Fruit fly (Drosophila melanogaster) whole organism, embryonic: ENCODE results near the gene CG14669.

Experiments
- Atf6 ChIP-seq: fragments of 200-800 bp; sonication (Bioruptor generic); IDR thresholded peaks from 2 replicates; pipeline ENCODE4 v1.3.6; 2022; ENCODE audit warnings: missing biosample characterization, missing genetic modification characterization
- BtbVII ChIP-seq: fragments of 200-800 bp; sonication (Bioruptor generic); optimal IDR thresholded peaks from 3 replicates; lab custom pipeline; 2017; ENCODE audit warnings: missing biosample characterization, mild to moderate bottlenecking, missing genetic modification characterization
- CG10147 ChIP-seq: fragments of 200-800 bp; sonication (Bioruptor generic); optimal IDR thresholded peaks from 2 replicates; lab custom pipeline; 2019; ENCODE audit warnings: missing biosample characterization, mild to moderate bottlenecking, missing genetic modification characterization, moderate library complexity
- CG11560 ChIP-seq: fragments of 200-800 bp; sonication (Bioruptor generic); IDR thresholded peaks from 3 replicates; pipeline ENCODE4 v1.3.6; 2022; ENCODE audit warnings: missing biosample characterization, missing genetic modification characterization
- CG11696 ChIP-seq: fragments of 200-800 bp; sonication (Bioruptor generic); IDR thresholded peaks from 2 replicates; pipeline ENCODE4 v1.3.6; 2022; ENCODE audit warnings: missing biosample characterization, missing genetic modification characterization
- CG11723 ChIP-seq: fragments of 200-800 bp; sonication (Bioruptor generic); optimal IDR thresholded peaks from 2 replicates; lab custom pipeline; 2017; ENCODE audit warnings: missing biosample characterization, mild to moderate bottlenecking, missing genetic modification characterization
- CG12104 ChIP-seq: fragments of 200-800 bp; sonication (Bioruptor generic); optimal IDR thresholded peaks from 3 replicates; lab custom pipeline; 2016; ENCODE audit warnings: missing biosample characterization, missing genetic modification characterization
- CG15011 ChIP-seq: fragments of 200-800 bp; sonication (Bioruptor generic); optimal IDR thresholded peaks from 3 replicates; lab custom pipeline; 2018; ENCODE audit warnings: missing biosample characterization, mild to moderate bottlenecking, missing genetic modification characterization
- CG17568 ChIP-seq: fragments of 200-800 bp; sonication (Bioruptor generic); optimal IDR thresholded peaks from 2 replicates; lab custom pipeline; 2018; ENCODE audit warnings: missing biosample characterization, mild to moderate bottlenecking, missing genetic modification characterization, moderate library complexity
- CG18764 ChIP-seq: fragments of 200-800 bp; sonication (Bioruptor generic); optimal IDR thresholded peaks from 3 replicates; lab custom pipeline; 2016; ENCODE audit warnings: missing biosample characterization, missing genetic modification characterization
- CG2120 ChIP-seq: fragments of 200-800 bp; sonication (Bioruptor generic); optimal IDR thresholded peaks from 3 replicates; lab custom pipeline; 2016; ENCODE audit warnings: missing biosample characterization, missing genetic modification characterization
- CG31224 ChIP-seq: fragments of 200-800 bp; sonication (Bioruptor generic); IDR thresholded peaks from 2 replicates; pipeline ENCODE4 v1.3.6; 2022; ENCODE audit warnings: missing biosample characterization, missing genetic modification characterization
- CG3281 ChIP-seq: fragments of 200-800 bp; sonication (Bioruptor generic); optimal IDR thresholded peaks from 3 replicates; lab custom pipeline; 2017; ENCODE audit warnings: missing biosample characterization, mild to moderate bottlenecking, missing genetic modification characterization
- CG4360 ChIP-seq: fragments of 200-800 bp; sonication (Bioruptor generic); IDR thresholded peaks from 2 replicates; pipeline ENCODE4 v1.3.6; 2022; ENCODE audit warnings: missing biosample characterization, missing genetic modification characterization
- CG4730 ChIP-seq: fragments of 200-800 bp; sonication (Bioruptor generic); IDR thresholded peaks from 2 replicates; pipeline ENCODE4 v1.3.6; 2022; ENCODE audit warnings: missing biosample characterization, missing genetic modification characterization
- CG6654 ChIP-seq: fragments of 200-800 bp; sonication (Bioruptor generic); optimal IDR thresholded peaks from 2 replicates; lab custom pipeline; 2017; ENCODE audit warnings: missing biosample characterization, mild to moderate bottlenecking, missing genetic modification characterization
- CG6765 ChIP-seq: fragments of 200-800 bp; sonication (Bioruptor generic); optimal IDR thresholded peaks from 3 replicates; lab custom pipeline; 2017; ENCODE audit warnings: missing biosample characterization, mild to moderate bottlenecking, missing genetic modification characterization
- CG7987 ChIP-seq: fragments of 200-800 bp; sonication (Bioruptor generic); optimal IDR thresholded peaks from 2 replicates; lab custom pipeline; 2018; ENCODE audit warnings: missing biosample characterization, mild to moderate bottlenecking, missing genetic modification characterization, moderate library complexity
- CG9932 ChIP-seq: fragments of 200-800 bp; sonication (Bioruptor generic); IDR thresholded peaks from 2 replicates; pipeline ENCODE4 v1.3.6; 2022; ENCODE audit warnings: missing biosample characterization, missing genetic modification characterization
- Dbx ChIP-seq: fragments of 200-800 bp; sonication (Bioruptor generic); IDR thresholded peaks from 3 replicates; pipeline ENCODE4 v1.3.6; 2022; ENCODE audit warnings: missing biosample characterization, missing genetic modification characterization
- E2f1 ChIP-seq: fragments of 200-800 bp; sonication (Bioruptor generic); IDR thresholded peaks from 2 replicates; pipeline ENCODE4 v1.3.6; 2022; ENCODE audit warnings: missing biosample characterization, missing genetic modification characterization
- E2f2 ChIP-seq: fragments of 200-800 bp; sonication (Bioruptor generic); IDR thresholded peaks from 2 replicates; pipeline ENCODE4 v1.3.6; 2022; ENCODE audit warnings: missing biosample characterization, missing genetic modification characterization
- Hr78 ChIP-seq, 2 experiments: fragments of 200-800 bp in 1 of 2; fragments of >200 bp in 1 of 2; sonication (Bioruptor generic) in 1 of 2; optimal IDR thresholded peaks; 2 replicates each; lab custom pipeline; 2017 to 2019; ENCODE audit warnings: missing biosample characterization in 2 of 2, missing genetic modification characterization in 2 of 2, mild to moderate bottlenecking in 1 of 2, moderate library complexity in 1 of 2
- Jarid2 ChIP-seq: fragments of 200-800 bp; sonication (Bioruptor generic); optimal IDR thresholded peaks from 3 replicates; lab custom pipeline; 2017; ENCODE audit warnings: mild to moderate bottlenecking, missing biosample characterization, missing genetic modification reagents, missing genetic modification characterization
- MBD-R2 ChIP-seq: fragments of 200-800 bp; sonication (Bioruptor generic); IDR thresholded peaks from 2 replicates; pipeline ENCODE4 v1.3.6; 2022; ENCODE audit warnings: missing biosample characterization, missing genetic modification characterization
- Pdp1 ChIP-seq, 2 experiments: fragments of 200-800 bp; sonication (Bioruptor generic); optimal IDR thresholded peaks; 3 replicates each; lab custom pipeline; 2016; ENCODE audit warnings: missing biosample characterization in 2 of 2, missing genetic modification characterization in 2 of 2, mild to moderate bottlenecking in 1 of 2, moderate library complexity in 1 of 2
- Rfx ChIP-seq: fragments of 200-800 bp; sonication (Bioruptor generic); IDR thresholded peaks from 2 replicates; pipeline ENCODE4 v1.3.6; 2022; ENCODE audit warnings: missing biosample characterization, missing genetic modification characterization
- Rx ChIP-seq: fragments of 200-800 bp; sonication (Bioruptor generic); IDR thresholded peaks from 2 replicates; pipeline ENCODE4 v1.3.6; 2022; ENCODE audit warnings: missing biosample characterization, missing genetic modification characterization
- YL-1 ChIP-seq: fragments of 200-800 bp; sonication (Bioruptor generic); optimal IDR thresholded peaks from 3 replicates; lab custom pipeline; 2017; ENCODE audit warnings: missing biosample characterization, mild to moderate bottlenecking, missing genetic modification characterization
- bowl ChIP-seq: fragments of 200-800 bp; sonication (Bioruptor generic); IDR thresholded peaks from 2 replicates; pipeline ENCODE4 v1.3.6; 2022; ENCODE audit warnings: missing biosample characterization, missing genetic modification characterization
- cas ChIP-seq: fragments of 200-800 bp; sonication (Bioruptor generic); IDR thresholded peaks from 2 replicates; pipeline ENCODE4 v1.3.6; 2022; ENCODE audit warnings: missing biosample characterization, missing genetic modification characterization
- chif ChIP-seq, 2 experiments: fragments of 200-800 bp; sonication (Bioruptor generic); optimal IDR thresholded peaks; 3 replicates each; lab custom pipeline; 2016; ENCODE audit warnings: missing biosample characterization in 2 of 2, missing genetic modification characterization in 2 of 2
- dimm ChIP-seq: fragments of 200-800 bp; sonication (Bioruptor generic); IDR thresholded peaks from 2 replicates; pipeline ENCODE4 v1.3.6; 2022; ENCODE audit warnings: missing biosample characterization, missing genetic modification characterization
- dysf ChIP-seq: fragments of 200-800 bp; sonication (Bioruptor generic); IDR thresholded peaks from 3 replicates; pipeline ENCODE4 v1.3.6; 2022; ENCODE audit warnings: missing biosample characterization, missing genetic modification characterization
- eve ChIP-seq, 2 experiments: fragments of >200 bp; optimal IDR thresholded peaks; 2 replicates each; lab custom pipeline; 2017; ENCODE audit warnings: missing biosample characterization in 2 of 2, missing genetic modification characterization in 2 of 2
- ewg ChIP-seq: fragments of 200-800 bp; sonication (Bioruptor generic); optimal IDR thresholded peaks from 3 replicates; lab custom pipeline; 2017; ENCODE audit warnings: mild to moderate bottlenecking, missing biosample characterization, missing genetic modification reagents, missing genetic modification characterization
- fru ChIP-seq: fragments of >200 bp; optimal IDR thresholded peaks from 2 replicates; lab custom pipeline; 2017
- gce ChIP-seq: fragments of 200-800 bp; sonication (Bioruptor generic); IDR thresholded peaks from 3 replicates; pipeline ENCODE4 v1.3.6; 2022; ENCODE audit warnings: missing biosample characterization, missing genetic modification characterization
- hb ChIP-seq: fragments of 200-800 bp; sonication (Bioruptor generic); IDR thresholded peaks from 3 replicates; pipeline ENCODE4 v1.3.6; 2022; ENCODE audit warnings: missing biosample characterization, missing genetic modification characterization; ENCODE audit not compliant: partially characterized antibody
- her ChIP-seq: fragments of 200-800 bp; sonication (Bioruptor generic); optimal IDR thresholded peaks from 2 replicates; lab custom pipeline; 2016; ENCODE audit warnings: missing biosample characterization, missing genetic modification characterization
- jigr1 ChIP-seq: fragments of 200-800 bp; sonication (Bioruptor generic); IDR thresholded peaks from 3 replicates; pipeline ENCODE4 v1.3.6; 2022; ENCODE audit warnings: missing biosample characterization, missing genetic modification characterization
- lab ChIP-seq: fragments of 200-800 bp; sonication (Bioruptor generic); optimal IDR thresholded peaks from 3 replicates; lab custom pipeline; 2017; ENCODE audit warnings: missing biosample characterization, missing genetic modification characterization, mild to moderate bottlenecking, moderate library complexity, missing genetic modification reagents
- lmd ChIP-seq: fragments of 200-800 bp; sonication (Bioruptor generic); IDR thresholded peaks from 2 replicates; pipeline ENCODE4 v1.3.6; 2022; ENCODE audit warnings: missing biosample characterization, missing genetic modification characterization
- pita ChIP-seq: fragments of 200-800 bp; sonication (Bioruptor generic); optimal IDR thresholded peaks from 2 replicates; lab custom pipeline; 2017; ENCODE audit warnings: missing biosample characterization, mild to moderate bottlenecking, missing genetic modification characterization
- pnt ChIP-seq: fragments of 200-800 bp; sonication (Bioruptor generic); optimal IDR thresholded peaks from 3 replicates; lab custom pipeline; 2016; ENCODE audit warnings: missing biosample characterization, missing genetic modification characterization
- prd ChIP-seq, 3 experiments: fragments of >200 bp in 2 of 3; fragments of 200-800 bp in 1 of 3; sonication (Bioruptor generic) in 1 of 3; optimal IDR thresholded peaks in 2 of 3; IDR thresholded peaks in 1 of 3; 2 replicates in 2 of 3; 3 replicates in 1 of 3; pipeline versions ENCODE4 v1.3.6 to Lab custom; 2017 to 2022; ENCODE audit warnings: missing biosample characterization in 1 of 3, missing genetic modification characterization in 1 of 3
- pum ChIP-seq: fragments of 200-800 bp; sonication (Bioruptor generic); optimal IDR thresholded peaks from 2 replicates; lab custom pipeline; 2016; ENCODE audit warnings: missing biosample characterization, missing genetic modification characterization
- pzg ChIP-seq: fragments of 200-800 bp; sonication (Bioruptor generic); optimal IDR thresholded peaks from 3 replicates; lab custom pipeline; 2018; ENCODE audit warnings: missing biosample characterization, mild to moderate bottlenecking, missing genetic modification characterization, moderate library complexity
- repo ChIP-seq: fragments of 200-800 bp; sonication (Bioruptor generic); optimal IDR thresholded peaks from 2 replicates; lab custom pipeline; 2016; ENCODE audit warnings: missing biosample characterization, missing genetic modification characterization
- so ChIP-seq: fragments of 200-800 bp; sonication (Bioruptor generic); IDR thresholded peaks from 3 replicates; pipeline ENCODE4 v1.3.6; 2022; ENCODE audit warnings: missing biosample characterization, missing genetic modification characterization
- stc ChIP-seq: fragments of 200-800 bp; sonication (Bioruptor generic); IDR thresholded peaks from 2 replicates; pipeline ENCODE4 v1.3.6; 2022; ENCODE audit warnings: missing biosample characterization, missing genetic modification characterization
- zen ChIP-seq: fragments of 200-800 bp; sonication (Bioruptor generic); optimal IDR thresholded peaks from 3 replicates; lab custom pipeline; 2018; ENCODE audit warnings: missing biosample characterization, mild to moderate bottlenecking, missing genetic modification characterization, moderate library complexity

Gene CG14669

dm6 chr3R:5438750-5439149, 24.4 kb downstream of the CG14669 start (continued):
- TF ChIP-seq CG6765 (GFP tag; lab: Kevin White, UChicago) (no peak), MBD-R2 (GFP tag; lab: Robert Waterston, UW) (peak; percentile 60; the same call in 1 of the 2 replicates), dimm (GFP tag; lab: Robert Waterston, UW) (no peak), CG11723 (GFP tag; lab: Kevin White, UChicago) (no peak), bowl (GFP tag; lab: Robert Waterston, UW) (no peak), Rx (GFP tag; lab: Robert Waterston, UW) (no peak), CG31224 (no peak), jigr1 (GFP tag; lab: Robert Waterston, UW) (no peak; the same call in 2 of the 3 replicates), stc (GFP tag; lab: Robert Waterston, UW) (no peak), fru (lab: Kevin White, UChicago) (no peak), CG11560 (tag; lab: Robert Waterston, UW) (no peak), pzg (peak; percentile 26), CG17568 (GFP tag; lab: Kevin White, UChicago) (no peak), pum (GFP tag; lab: Kevin White, UChicago) (no peak), Pdp1 (GFP tag; optimal IDR thresholded peaks at IDR 0.05; lab: Kevin White, UChicago) (no peak), gce (GFP tag; lab: Robert Waterston, UW) (no peak), CG18764 (GFP tag; lab: Kevin White, UChicago) (no peak), zen (tag; lab: Kevin White, UChicago) (peak; percentile 87), YL-1 (GFP tag; lab: Kevin White, UChicago) (no peak), hb (GFP tag; lab: Robert Waterston, UW) (no peak), cas (GFP tag; lab: Robert Waterston, UW) (no peak), pita (no peak), Hr78 (GFP tag; optimal IDR thresholded peaks at IDR 0.05; lab: Kevin White, UChicago) (no peak), E2f1 (GFP tag; lab: Robert Waterston, UW) (no peak), CG11696 (GFP tag; lab: Robert Waterston, UW) (no peak), Jarid2 (GFP tag; lab: Kevin White, UChicago) (peak; percentile 6), CG9932 (no peak), prd (optimal IDR thresholded peaks at IDR 0.05; lab: Kevin White, UChicago) (no peak), prd (GFP tag; IDR thresholded peaks at IDR 0.05; lab: Robert Waterston, UW) (peak; percentile 19; the same call in 2 of the 3 replicates), E2f2 (GFP tag; lab: Robert Waterston, UW) (no peak; the same call in 1 of the 2 replicates), CG10147 (GFP tag; lab: Kevin White, UChicago) (no peak), ewg (no peak), chif (GFP tag; optimal IDR thresholded peaks at IDR 0.05; lab: Kevin White, UChicago) (peak in 1 of 2 experiments; percentile 23), CG4360 (GFP tag; lab: Robert Waterston, UW) (no peak), dysf (GFP tag; lab: Robert Waterston, UW) (no peak), CG15011 (GFP tag; lab: Kevin White, UChicago) (no peak)

DNA sequence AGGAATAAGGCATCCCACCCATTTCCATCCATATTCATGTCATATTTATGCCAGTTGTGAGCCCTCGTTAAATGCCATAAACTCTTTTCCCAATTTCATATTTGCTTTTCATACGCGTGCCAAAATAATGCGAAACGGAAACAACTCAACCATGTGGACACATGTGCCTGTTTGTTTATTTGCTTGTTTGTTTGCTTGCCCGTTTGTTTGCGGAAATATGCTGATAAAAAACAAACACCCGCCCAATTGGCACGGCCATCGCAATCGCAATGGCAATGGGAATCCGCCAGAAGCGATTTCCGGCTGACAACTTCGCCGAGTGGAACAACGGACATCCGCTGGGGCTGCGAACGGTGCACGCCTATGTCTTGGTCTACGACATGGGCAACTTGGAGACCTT, 40.0 kb downstream of the CG14669 start:
- TF ChIP-seq CG2120 (GFP tag; lab: Kevin White, UChicago) (peak; percentile 26), eve (GFP tag; optimal IDR thresholded peaks at IDR 0.05; lab: Kevin White, UChicago) (no peak), lab (peak; percentile 51), BtbVII (GFP tag; lab: Kevin White, UChicago) (peak; percentile 23), repo (GFP tag; lab: Kevin White, UChicago) (no peak), Atf6 (GFP tag; lab: Robert Waterston, UW) (peak; percentile 44; the same call in 1 of the 2 replicates), her (no peak), CG10147 (GFP tag; lab: Kevin White, UChicago) (no peak), lmd (no peak), CG3281 (GFP tag; lab: Kevin White, UChicago) (peak; percentile 16), so (GFP tag; lab: Robert Waterston, UW) (no peak), pnt (no peak), Rfx (GFP tag; lab: Robert Waterston, UW) (0 out of 2 replicates have a peak, but pooled peaks have one; percentile 8), CG4730 (peak; percentile 30; the same call in 1 of the 2 replicates), CG7987 (GFP tag; lab: Kevin White, UChicago) (no peak), CG6654 (GFP tag; lab: Kevin White, UChicago) (no peak), CG12104 (GFP tag; lab: Kevin White, UChicago) (no peak), Dbx (GFP tag; lab: Robert Waterston, UW) (peak; percentile 37; the same call in 1 of the 3 replicates), Rx (GFP tag; lab: Robert Waterston, UW) (no peak)
